Fruit fly (Drosophila melanogaster): ENCODE measurements around the gene Sgs4.

The Sgs4 gene

DNA sequence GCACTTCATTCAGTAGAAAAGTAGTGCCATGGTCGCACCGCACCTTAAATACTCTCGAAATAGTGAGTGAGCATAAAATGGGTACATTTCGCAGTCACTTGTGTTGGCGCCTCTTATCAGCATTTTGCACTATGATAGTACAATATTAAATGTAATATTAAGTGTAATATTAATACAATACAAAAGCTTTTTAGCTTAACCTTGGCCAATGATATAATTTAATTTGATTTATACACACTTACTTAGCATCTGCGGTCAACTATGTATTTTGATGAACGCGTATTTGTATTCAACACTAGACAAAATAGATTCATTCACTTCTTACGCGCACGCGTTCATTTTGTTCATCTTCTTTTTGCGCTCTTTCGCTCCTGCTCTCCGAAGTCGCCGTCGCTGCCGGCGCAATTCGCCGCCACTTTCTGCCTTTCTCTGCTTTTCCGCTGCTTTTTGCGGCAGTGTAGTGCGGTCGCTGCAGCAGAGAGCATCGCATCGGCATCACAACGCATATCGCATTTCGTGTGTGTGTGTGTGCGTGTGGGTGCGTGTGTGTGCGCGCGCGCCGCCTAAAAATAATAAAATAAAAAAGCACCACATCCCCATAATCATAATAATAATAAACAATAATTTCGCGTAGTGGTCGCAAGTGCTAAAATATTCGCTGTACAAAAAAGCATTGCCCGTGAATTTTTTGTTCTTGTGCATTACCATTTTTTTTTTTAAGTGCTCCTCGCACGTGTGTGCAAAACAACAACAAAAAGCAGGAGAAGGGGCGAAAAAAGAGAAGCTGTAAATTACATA, 39.2 kb downstream of the Sgs4 start:
- TF ChIP-seq CTCF (optimal IDR thresholded peaks at IDR 0.05) (no peak), CG8478 (optimal IDR thresholded peaks at IDR 0.05) (no peak)

DNA sequence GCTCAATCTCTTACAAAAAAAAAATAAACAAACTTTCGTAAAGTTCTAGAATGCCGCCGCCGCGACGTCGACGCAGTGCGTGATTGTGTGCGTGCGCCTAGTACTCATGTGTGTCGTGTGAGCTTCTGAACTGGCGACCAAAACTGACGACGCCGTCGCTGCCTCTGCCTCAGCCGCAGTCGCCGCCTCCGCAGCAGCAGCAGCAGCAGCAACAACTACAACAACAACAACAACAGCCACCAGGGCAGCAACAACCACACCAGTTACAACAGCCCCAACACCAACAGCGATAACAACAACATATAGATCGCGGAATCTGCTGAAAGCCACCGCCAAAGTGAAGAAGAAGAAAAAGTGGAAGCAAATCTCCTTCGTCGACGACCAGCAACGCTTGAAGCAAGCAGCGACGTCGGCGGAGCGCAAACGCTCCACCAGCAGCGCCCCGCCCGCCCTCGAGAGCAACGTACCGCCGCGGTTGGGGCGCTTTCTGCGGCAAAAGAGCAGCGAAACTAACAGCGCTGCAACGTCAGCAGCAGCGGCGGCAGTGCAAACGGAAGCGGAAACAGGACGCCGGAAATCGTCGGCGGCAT, 41.3 kb downstream of the Sgs4 start:
- no peak for TF ChIP-seq CTCF (optimal IDR thresholded peaks at IDR 0.05)
- TF ChIP-seq CG8478 (optimal IDR thresholded peaks at IDR 0.05), result no peak

DNA sequence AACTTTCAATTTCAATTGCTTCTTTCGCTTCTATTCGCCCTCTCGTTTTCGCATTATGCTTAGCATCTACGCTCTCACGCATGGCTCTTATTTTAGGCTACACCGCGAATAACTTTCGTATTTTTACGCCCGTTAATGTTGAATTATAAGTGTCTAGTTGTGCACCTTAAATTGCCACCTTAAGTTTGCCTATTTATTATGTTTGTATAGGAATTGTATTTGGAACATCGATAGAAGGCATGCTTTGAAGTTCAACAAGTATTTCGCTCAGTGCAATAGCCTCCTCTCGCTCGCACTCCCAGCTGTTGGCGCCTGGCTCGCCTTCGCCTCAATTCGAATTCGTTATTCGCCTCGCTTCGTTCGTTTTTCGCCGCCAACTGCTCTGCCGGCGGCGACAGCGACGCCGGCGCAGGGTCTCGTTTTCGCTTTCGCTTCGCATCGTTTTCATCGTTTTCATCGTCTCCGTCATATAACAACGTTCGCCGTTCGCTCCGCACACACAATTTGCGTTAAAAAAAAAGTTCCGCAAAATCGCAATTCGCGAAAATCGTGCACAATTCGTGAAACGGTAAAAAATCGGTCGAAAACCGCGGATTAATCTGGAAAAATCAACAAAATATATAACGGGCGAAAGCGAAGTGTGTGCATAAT, 45.1 kb downstream of the Sgs4 start:
- TF ChIP-seq CTCF (optimal IDR thresholded peaks at IDR 0.05) (no peak), CG8478 (optimal IDR thresholded peaks at IDR 0.05) (no peak)

DNA sequence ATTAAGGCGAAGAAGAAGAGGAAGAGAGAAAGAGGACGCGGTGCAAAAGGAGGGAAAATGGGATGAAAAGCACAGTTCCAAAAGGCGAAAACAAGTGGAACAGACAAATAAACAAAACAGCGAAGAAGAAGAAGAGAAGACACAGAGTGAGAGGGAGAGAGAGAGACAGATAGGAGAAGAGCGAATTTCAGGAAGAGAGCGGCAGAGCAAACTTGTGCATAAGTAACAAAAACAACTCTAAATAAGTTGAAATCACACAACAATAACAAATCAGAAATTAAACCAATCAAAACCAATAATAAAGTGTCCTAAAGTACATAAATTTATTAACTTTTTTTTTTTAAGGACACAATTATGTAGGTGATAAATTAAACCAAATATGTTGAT, 45.6 kb downstream of the Sgs4 start:
- TF ChIP-seq CG8478 (optimal IDR thresholded peaks at IDR 0.05) (no peak), CTCF (optimal IDR thresholded peaks at IDR 0.05) (no peak)

DNA sequence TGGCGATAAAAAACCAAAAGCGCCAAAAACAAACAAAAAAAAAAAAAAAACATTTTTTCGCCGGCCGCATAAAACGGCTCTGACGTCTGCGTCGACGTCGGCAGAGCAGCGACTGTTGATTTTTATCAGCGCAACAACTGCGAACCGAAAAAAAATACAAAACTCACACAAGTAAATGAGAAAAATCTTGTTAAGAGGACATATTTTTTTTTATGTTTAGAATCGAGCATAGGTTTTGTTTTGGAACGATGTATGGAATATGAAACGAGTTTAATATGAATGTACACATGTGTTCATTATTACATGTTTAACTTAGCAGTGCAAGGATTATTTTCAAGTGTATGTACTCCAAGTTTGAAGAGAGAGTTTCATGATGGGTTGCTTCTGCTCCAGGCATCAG, 46.1 kb downstream of the Sgs4 start:
- TF ChIP-seq CG8478 (optimal IDR thresholded peaks at IDR 0.05) (no peak), CTCF (optimal IDR thresholded peaks at IDR 0.05) (no peak)

DNA sequence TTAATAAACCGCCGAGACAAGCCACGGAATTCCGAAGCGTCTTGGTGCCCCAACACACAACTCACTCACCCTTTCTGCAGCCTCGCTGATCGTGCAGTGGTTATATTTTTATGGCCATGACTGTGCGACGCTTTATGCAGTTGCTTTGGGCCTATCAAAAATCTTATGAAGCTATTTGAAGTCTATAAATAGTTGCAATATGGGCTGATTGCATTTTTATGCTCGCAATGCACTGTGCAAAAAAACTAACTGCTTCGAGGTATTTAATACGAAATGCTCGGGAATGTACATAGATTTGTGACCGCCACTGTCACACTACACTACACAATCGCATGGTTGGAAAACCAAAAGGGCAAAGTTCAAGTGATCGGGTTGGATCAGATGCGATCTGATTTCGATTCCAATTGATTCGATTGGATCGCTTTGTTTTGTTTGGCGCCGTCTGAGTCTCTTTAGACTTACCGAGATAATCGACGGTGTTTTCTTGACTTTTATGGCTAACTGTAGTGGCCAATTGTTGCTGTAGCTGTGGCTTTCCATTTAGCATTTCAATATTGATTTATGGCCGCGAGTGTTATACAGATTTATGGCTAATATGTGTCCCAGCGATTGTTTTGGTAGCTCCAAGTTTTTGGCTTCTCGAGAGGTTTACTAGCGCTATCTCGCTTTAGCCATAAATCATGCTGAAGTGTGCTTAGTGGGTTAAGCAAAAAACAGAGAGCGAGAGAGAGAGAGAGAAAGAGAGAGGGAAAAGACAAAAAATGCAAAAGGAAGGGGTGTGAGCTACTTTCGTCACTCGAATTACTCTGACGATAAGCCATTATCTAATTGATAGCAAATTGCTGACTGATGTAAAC, 47.8 kb downstream of the Sgs4 start:
- no peak for TF ChIP-seq CG8478 (optimal IDR thresholded peaks at IDR 0.05)
- TF ChIP-seq CTCF (optimal IDR thresholded peaks at IDR 0.05), result no peak

DNA sequence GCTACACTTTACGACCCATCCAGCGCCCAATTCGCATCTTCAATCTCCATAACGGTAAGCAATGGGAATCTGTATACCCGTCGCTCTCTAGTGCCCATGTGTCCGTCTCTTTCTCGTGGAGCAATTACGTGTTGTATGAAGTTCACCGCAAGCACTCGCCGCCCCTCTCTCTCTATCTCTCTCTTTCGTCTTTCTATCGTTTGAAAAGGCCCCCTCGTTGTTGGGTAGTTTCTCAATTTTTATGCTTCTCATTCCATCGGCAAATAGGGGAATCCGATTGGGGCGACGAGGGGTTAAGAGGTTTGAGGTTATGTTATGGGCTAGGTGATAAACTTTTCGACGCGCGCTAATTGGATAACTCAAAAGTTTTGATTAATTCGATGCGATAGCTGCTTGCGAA, 49.0 kb downstream of the Sgs4 start:
- no peak for TF ChIP-seq CTCF (optimal IDR thresholded peaks at IDR 0.05)
- TF ChIP-seq CG8478 (optimal IDR thresholded peaks at IDR 0.05), result no peak
